Worm (Caenorhabditis elegans) whole organism, L1 larva: Measurements from ENCODE around the gene msp-40.
A peak's percentile ranks its signal among the peaks of the same experiment; 100 is the strongest.

Experiments used
- C04F5.9 ChIP-seq: sonication (generic microtip); optimal IDR thresholded peaks from 2 replicates; lab custom pipeline; 2016; ENCODE audit warnings: missing genetic modification characterization, missing compliant biosample characterization
- Y116A8C.19 ChIP-seq: sonication (generic microtip); optimal IDR thresholded peaks from 2 replicates; lab custom pipeline; 2016; ENCODE audit warnings: missing compliant biosample characterization, missing genetic modification characterization, borderline replicate concordance
- aha-1 ChIP-seq: fragments of 150-350 bp; optimal IDR thresholded peaks from 2 replicates; lab custom pipeline; 2014; ENCODE audit warnings: missing biosample characterization, missing genetic modification characterization
- ama-1 ChIP-seq: fragments of 150-350 bp; optimal IDR thresholded peaks from 2 replicates; lab custom pipeline; 2014
- ceh-8 ChIP-seq: fragments of 200-800 bp; sonication (Bioruptor generic); optimal IDR thresholded peaks from 2 replicates; lab custom pipeline; 2018; ENCODE audit warnings: mild to moderate bottlenecking, missing genetic modification characterization, moderate library complexity, missing compliant biosample characterization
- ceh-88 ChIP-seq: fragments of 200-800 bp; sonication (Bioruptor generic); IDR thresholded peaks from 2 replicates; pipeline ENCODE4 v1.3.6; 2022; ENCODE audit warnings: missing genetic modification characterization, missing compliant biosample characterization
- ces-1 ChIP-seq: fragments of 150-350 bp; optimal IDR thresholded peaks from 2 replicates; lab custom pipeline; 2014; ENCODE audit warnings: missing biosample characterization, missing genetic modification reagents, missing genetic modification characterization
- dpl-1 ChIP-seq, 3 experiments: fragments of 150-350 bp in 2 of 3; sonication (generic microtip) in 1 of 3; optimal IDR thresholded peaks; 2 replicates each; lab custom pipeline; 2014 to 2017; ENCODE audit warnings: missing biosample characterization in 3 of 3, missing genetic modification characterization in 3 of 3, missing genetic modification reagents in 3 of 3
- dsc-1 ChIP-seq: sonication (generic microtip); optimal IDR thresholded peaks from 2 replicates; lab custom pipeline; 2016; ENCODE audit warnings: mild to moderate bottlenecking, missing genetic modification characterization, missing compliant biosample characterization
- efl-1 ChIP-seq, 4 experiments: fragments of 150-350 bp; optimal IDR thresholded peaks in 3 of 4; peaks in 1 of 4; 1 replicate in 1 of 4; 2 replicates in 3 of 4; lab custom pipeline; 2014; ENCODE audit warnings: missing biosample characterization in 2 of 4, missing genetic modification characterization in 2 of 4, missing genetic modification reagents in 2 of 4
- egl-13 ChIP-seq: sonication (generic microtip); optimal IDR thresholded peaks from 2 replicates; lab custom pipeline; 2016; ENCODE audit warnings: missing genotype, missing genetic modification reagents, missing genetic modification characterization, missing compliant biosample characterization
- egl-27 ChIP-seq, 2 experiments: fragments of 150-350 bp in 1 of 2; sonication (generic microtip); optimal IDR thresholded peaks; 3 replicates each; lab custom pipeline; 2017 to 2018; ENCODE audit warnings: missing biosample characterization in 2 of 2, missing genetic modification characterization in 2 of 2, missing genetic modification reagents in 2 of 2
- elt-2 ChIP-seq: sonication (generic microtip); optimal IDR thresholded peaks from 2 replicates; lab custom pipeline; 2016; ENCODE audit warnings: missing genetic modification characterization, mild to moderate bottlenecking, inconsistent platforms, missing compliant biosample characterization, missing genetic modification reagents
- elt-3 ChIP-seq, 6 experiments: fragments of 150-350 bp in 1 of 6; sonication (generic microtip); optimal IDR thresholded peaks; 2 replicates each; lab custom pipeline; 2017 to 2018; ENCODE audit warnings: missing biosample characterization in 6 of 6, missing genetic modification characterization in 6 of 6, inconsistent platforms in 1 of 6
- fkh-10 ChIP-seq: sonication (generic microtip); optimal IDR thresholded peaks from 2 replicates; lab custom pipeline; 2017; ENCODE audit warnings: missing biosample characterization, missing genetic modification reagents, missing genetic modification characterization
- fkh-4 ChIP-seq: sonication (generic microtip); optimal IDR thresholded peaks from 2 replicates; lab custom pipeline; 2016; ENCODE audit warnings: missing compliant biosample characterization, missing genetic modification characterization, borderline replicate concordance
- fos-1 ChIP-seq: fragments of 150-350 bp; optimal IDR thresholded peaks from 2 replicates; lab custom pipeline; 2014; ENCODE audit warnings: missing biosample characterization, missing genetic modification characterization
- grh-1 ChIP-seq: fragments of 200-800 bp; sonication (Bioruptor generic); IDR thresholded peaks from 2 replicates; pipeline ENCODE4 v1.3.6; 2022; ENCODE audit warnings: missing genetic modification reagents, missing genetic modification characterization, missing compliant biosample characterization
- hlh-17 ChIP-seq: fragments of 200-800 bp; sonication (Bioruptor generic); optimal IDR thresholded peaks from 2 replicates; lab custom pipeline; 2018; ENCODE audit warnings: missing genetic modification characterization, mild to moderate bottlenecking, missing compliant biosample characterization, moderate library complexity, borderline replicate concordance
- hpl-2 ChIP-seq: fragments of 150-350 bp; optimal IDR thresholded peaks from 2 replicates; lab custom pipeline; 2014; ENCODE audit warnings: missing biosample characterization, missing genetic modification reagents, missing genetic modification characterization
- irx-1 ChIP-seq: sonication (generic microtip); optimal IDR thresholded peaks from 2 replicates; lab custom pipeline; 2016; ENCODE audit warnings: missing genetic modification characterization, missing compliant biosample characterization
- isw-1 ChIP-seq: fragments of 200-800 bp; sonication (Bioruptor generic); IDR thresholded peaks from 2 replicates; pipeline ENCODE4 v1.3.6; 2022; ENCODE audit warnings: missing genetic modification characterization, missing compliant biosample characterization
- lin-15B ChIP-seq: fragments of 150-350 bp; sonication (generic microtip); optimal IDR thresholded peaks from 3 replicates; lab custom pipeline; 2014; ENCODE audit warnings: missing biosample characterization, missing genetic modification characterization
- lin-35 ChIP-seq, 2 experiments: fragments of 150-350 bp; optimal IDR thresholded peaks; 2 replicates each; lab custom pipeline; 2014; ENCODE audit warnings: missing biosample characterization in 2 of 2, missing genetic modification characterization in 2 of 2, missing genetic modification reagents in 2 of 2
- lsy-2 ChIP-seq, 2 experiments: fragments of 150-350 bp; optimal IDR thresholded peaks; 2 replicates each; lab custom pipeline; 2014; ENCODE audit warnings: missing biosample characterization in 2 of 2, missing genetic modification characterization in 2 of 2
- mab-9 ChIP-seq: fragments of 200-800 bp; sonication (Bioruptor generic); IDR thresholded peaks from 2 replicates; pipeline ENCODE4 v1.3.6; 2022; ENCODE audit warnings: missing genetic modification reagents, missing genetic modification characterization, missing compliant biosample characterization
- mdl-1 ChIP-seq, 2 experiments: fragments of 150-350 bp; optimal IDR thresholded peaks; 2 replicates each; lab custom pipeline; 2014 to 2017; ENCODE audit warnings: missing biosample characterization in 2 of 2, missing genetic modification characterization in 2 of 2, inconsistent platforms in 1 of 2
- mef-2 ChIP-seq: fragments of 150-350 bp; optimal IDR thresholded peaks from 2 replicates; lab custom pipeline; 2014; ENCODE audit warnings: missing biosample characterization, missing genetic modification characterization
- nhr-11 ChIP-seq: fragments of 150-350 bp; optimal IDR thresholded peaks from 2 replicates; lab custom pipeline; 2014; ENCODE audit warnings: missing biosample characterization, missing genetic modification characterization
- nhr-12 ChIP-seq: sonication (generic microtip); optimal IDR thresholded peaks from 2 replicates; lab custom pipeline; 2017; ENCODE audit warnings: missing biosample characterization, missing genetic modification characterization
- nhr-19 ChIP-seq: fragments of 200-800 bp; sonication (Bioruptor generic); conservative IDR thresholded peaks from 2 replicates; pipeline ENCODE4 v1.3.6; 2022; ENCODE audit warnings: missing genetic modification characterization, missing compliant biosample characterization
- nhr-28 ChIP-seq: fragments of 150-350 bp; optimal IDR thresholded peaks from 2 replicates; lab custom pipeline; 2014; ENCODE audit warnings: missing biosample characterization, missing genetic modification characterization
- nhr-47 ChIP-seq: sonication (generic microtip); optimal IDR thresholded peaks from 2 replicates; lab custom pipeline; 2016; ENCODE audit warnings: mild to moderate bottlenecking, missing genetic modification characterization, moderate library complexity, missing compliant biosample characterization
- nhr-71 ChIP-seq: sonication (generic microtip); optimal IDR thresholded peaks from 2 replicates; lab custom pipeline; 2016; ENCODE audit warnings: mild to moderate bottlenecking, missing genetic modification characterization, moderate library complexity, missing compliant biosample characterization
- nhr-77 ChIP-seq: fragments of 150-350 bp; optimal IDR thresholded peaks from 2 replicates; lab custom pipeline; 2014; ENCODE audit warnings: missing biosample characterization, missing genetic modification characterization
- pag-3 ChIP-seq: sonication (generic microtip); optimal IDR thresholded peaks from 2 replicates; lab custom pipeline; 2017; ENCODE audit warnings: missing genetic modification characterization, mild to moderate bottlenecking, missing compliant biosample characterization, antibody characterized with exemption, borderline replicate concordance; ENCODE audit not compliant: insufficient read depth
- pax-3 ChIP-seq: fragments of 200-800 bp; sonication (Bioruptor generic); optimal IDR thresholded peaks from 2 replicates; lab custom pipeline; 2018; ENCODE audit warnings: mild to moderate bottlenecking, missing genetic modification characterization, moderate library complexity, missing compliant biosample characterization
- pqm-1 ChIP-seq: sonication (generic microtip); optimal IDR thresholded peaks from 3 replicates; lab custom pipeline; 2017; ENCODE audit warnings: missing biosample characterization, missing genetic modification characterization
- skn-1 ChIP-seq: fragments of 150-350 bp; optimal IDR thresholded peaks from 2 replicates; lab custom pipeline; 2014; ENCODE audit warnings: missing biosample characterization, missing genetic modification characterization
- snpc-4 ChIP-seq: fragments of 150-350 bp; optimal IDR thresholded peaks from 2 replicates; lab custom pipeline; 2014; ENCODE audit warnings: missing biosample characterization, missing genetic modification characterization
- sptf-1 ChIP-seq: fragments of 150-350 bp; optimal IDR thresholded peaks from 2 replicates; lab custom pipeline; 2014; ENCODE audit warnings: missing biosample characterization, missing genetic modification characterization
- swsn-7 ChIP-seq: sonication (generic microtip); optimal IDR thresholded peaks from 2 replicates; lab custom pipeline; 2016; ENCODE audit warnings: missing genetic modification characterization, missing compliant biosample characterization
- tlp-1 ChIP-seq: fragments of 150-350 bp; optimal IDR thresholded peaks from 2 replicates; lab custom pipeline; 2014; ENCODE audit warnings: missing biosample characterization, missing genetic modification characterization
- unc-130 ChIP-seq: fragments of 150-350 bp; optimal IDR thresholded peaks from 2 replicates; lab custom pipeline; 2017; ENCODE audit warnings: missing biosample characterization, missing genetic modification characterization, inconsistent platforms
- unc-30 ChIP-seq: sonication (generic microtip); optimal IDR thresholded peaks from 2 replicates; lab custom pipeline; 2017; ENCODE audit warnings: missing biosample characterization, missing genetic modification characterization
- unc-62 ChIP-seq: fragments of 150-350 bp; optimal IDR thresholded peaks from 2 replicates; lab custom pipeline; 2014; ENCODE audit warnings: missing biosample characterization, missing genetic modification reagents, missing genetic modification characterization
- unc-86 ChIP-seq: sonication (generic microtip); optimal IDR thresholded peaks from 2 replicates; lab custom pipeline; 2016; ENCODE audit warnings: missing genetic modification characterization, missing compliant biosample characterization
- vab-15 ChIP-seq: sonication (generic microtip); optimal IDR thresholded peaks from 2 replicates; lab custom pipeline; 2017; ENCODE audit warnings: missing genotype, mild to moderate bottlenecking, missing genetic modification characterization, missing compliant biosample characterization
- xbp-1 ChIP-seq: sonication (generic microtip); optimal IDR thresholded peaks from 2 replicates; lab custom pipeline; 2016; ENCODE audit warnings: missing genetic modification characterization, missing compliant biosample characterization
- zip-4 ChIP-seq: fragments of 200-800 bp; sonication (Bioruptor generic); optimal IDR thresholded peaks from 2 replicates; lab custom pipeline; 2018; ENCODE audit warnings: mild to moderate bottlenecking, missing genetic modification characterization, moderate library complexity, missing compliant biosample characterization
- ztf-11 ChIP-seq, 2 experiments: sonication (generic microtip); optimal IDR thresholded peaks; 2 replicates each; lab custom pipeline; 2016 to 2017; ENCODE audit warnings: missing genetic modification characterization in 2 of 2, missing biosample characterization in 1 of 2, missing compliant biosample characterization in 1 of 2

Gene msp-40

DNA sequence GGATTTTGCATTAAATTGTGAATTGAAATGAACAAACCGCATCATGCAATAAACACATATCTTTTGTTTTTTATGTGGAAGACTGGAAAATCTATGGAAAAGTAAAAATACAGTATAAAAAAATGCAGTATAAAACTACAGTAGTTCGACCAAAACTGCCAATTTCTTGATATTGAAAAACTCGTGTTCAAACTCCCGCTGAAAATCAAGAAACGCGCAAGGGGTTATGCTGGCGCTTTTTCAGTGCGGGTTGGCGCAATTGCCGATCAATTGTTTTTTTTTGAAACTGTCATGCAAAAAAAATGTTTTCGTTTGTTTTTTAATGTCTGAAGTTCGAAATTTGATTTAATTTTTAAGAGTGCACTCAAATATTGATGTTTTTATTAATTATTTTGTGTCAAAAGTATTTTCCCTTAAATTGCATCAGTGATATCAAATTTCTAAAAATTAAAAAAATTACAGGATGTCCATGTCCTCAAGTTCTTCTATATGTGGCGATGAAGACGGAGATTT lies 26.4 kb downstream of the msp-40 start, which contains the start of gene dnj-9 (continued):
- TF ChIP-seq unc-86 (peak; percentile 94), unc-30 (peak; percentile 57), egl-13 (peak; percentile 92), Y116A8C.19 (no peak), nhr-71 (peak; percentile 98), nhr-47 (tag; lab: Kevin White, UChicago) (peak; percentile 97), irx-1 (tag; lab: Kevin White, UChicago) (peak; percentile 93), isw-1 (GFP tag; lab: Robert Waterston, UW) (peak; percentile 91), nhr-19 (peak; percentile 96), mef-2 (tag; lab: Kevin White, UChicago) (peak; percentile 44), ztf-11 (tag; optimal IDR thresholded peaks at IDR 0.05; lab: Kevin White, UChicago) (peak in 1 of 2 experiments; percentile 90), vab-15 (peak; percentile 45), elt-2 (tag; lab: Kevin White, UChicago) (peak; percentile 98), lin-35 (GFP tag; optimal IDR thresholded peaks at IDR 0.05; lab: Kevin White, UChicago) (peak; percentile 99), mdl-1 (tag; optimal IDR thresholded peaks at IDR 0.05; lab: Kevin White, UChicago) (peak in 1 of 2 experiments; percentile 78), ama-1 (lab: Kevin White, UChicago) (peak; percentile 87), hlh-17 (no peak), nhr-77 (tag; lab: Kevin White, UChicago) (peak; percentile 88), nhr-12 (tag; lab: Kevin White, UChicago) (peak; percentile 24), lsy-2 (tag; optimal IDR thresholded peaks at IDR 0.05; lab: Kevin White, UChicago) (peak; percentile 95 to 96), swsn-7 (tag; lab: Kevin White, UChicago) (peak; percentile 97), ceh-88 (GFP tag; lab: Robert Waterston, UW) (peak; percentile 83), sptf-1 (tag; lab: Kevin White, UChicago) (no peak), hpl-2 (GFP tag; lab: Kevin White, UChicago) (peak; percentile 29), C04F5.9 (tag; lab: Kevin White, UChicago) (peak; percentile 93), tlp-1 (no peak), dsc-1 (peak; percentile 97), grh-1 (GFP tag; lab: Robert Waterston, UW) (peak; percentile 95), pag-3 (tag; lab: Kevin White, UChicago) (peak; percentile 32), fkh-4 (tag; lab: Kevin White, UChicago) (peak; percentile 80), dpl-1 (GFP tag; optimal IDR thresholded peaks at IDR 0.05; lab: Kevin White, UChicago) (peak; percentile 99), ceh-8 (peak; percentile 93), efl-1 (optimal IDR thresholded peaks at IDR 0.05; lab: Kevin White, UChicago) (peak; percentile 91 to 99), efl-1 (GFP tag; optimal IDR thresholded peaks at IDR 0.05 in 1 of 2; lab: Kevin White, UChicago) (peak; percentile 99 to 100), unc-62 (GFP tag; lab: Kevin White, UChicago) (no peak), aha-1 (tag; lab: Kevin White, UChicago) (peak; percentile 90), fkh-10 (peak; percentile 86), mab-9 (GFP tag; lab: Robert Waterston, UW) (peak; percentile 85), ces-1 (GFP tag; lab: Kevin White, UChicago) (no peak), xbp-1 (tag; lab: Kevin White, UChicago) (peak; percentile 96), lin-15B (tag; lab: Kevin White, UChicago) (peak; percentile 91), nhr-28 (tag; lab: Kevin White, UChicago) (peak; percentile 44), egl-27 (tag; optimal IDR thresholded peaks at IDR 0.05; lab: Kevin White, UChicago) (no peak), skn-1 (tag; lab: Kevin White, UChicago) (peak; percentile 88), nhr-11 (tag; lab: Kevin White, UChicago) (peak; percentile 88), pax-3 (tag; lab: Kevin White, UChicago) (peak; percentile 86), elt-3 (tag; optimal IDR thresholded peaks at IDR 0.05; lab: Kevin White, UChicago) (peak in 3 of 6 experiments; percentile 50 to 90 (median 90)), fos-1 (tag; lab: Kevin White, UChicago) (peak; percentile 90), pqm-1 (tag; lab: Kevin White, UChicago) (no peak), snpc-4 (tag; lab: Kevin White, UChicago) (peak; percentile 91), unc-130 (tag; lab: Kevin White, UChicago) (peak; percentile 97), zip-4 (peak; percentile 89)
